Fruit fly (Drosophila melanogaster) whole organism: Measurements from ENCODE around the gene CG14864.

Source experiments
- pan ChIP-seq: fragments of >200 bp; optimal IDR thresholded peaks from 2 replicates; lab custom pipeline; 2017
- psq ChIP-seq: fragments of >200 bp; optimal IDR thresholded peaks from 2 replicates; lab custom pipeline; 2017

DNA sequence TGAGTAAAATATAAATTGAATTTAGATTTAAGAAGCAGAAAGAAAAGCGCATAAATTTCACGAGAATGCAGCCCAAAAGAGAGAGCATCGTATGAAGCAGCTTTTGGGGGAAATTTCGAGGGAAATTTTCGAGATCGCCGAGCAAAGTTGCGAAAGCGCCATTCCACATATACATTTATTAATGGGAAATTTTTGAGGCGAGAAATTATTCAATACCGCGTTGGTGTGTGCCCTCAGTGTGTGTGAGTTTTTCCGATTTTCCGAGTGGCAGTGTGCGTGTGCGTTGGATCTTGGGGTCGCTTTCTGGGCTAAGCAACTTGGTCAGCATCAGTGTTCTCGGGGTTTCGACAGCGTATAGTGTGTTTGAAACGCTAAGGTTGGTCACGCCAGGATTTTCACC lies 41.6 kb upstream of the CG14864 start, which contains the start of gene Tm2:
- TF ChIP-seq psq (lab: Kevin White, UChicago) (no peak), pan (lab: Kevin White, UChicago) (no peak)
